Worm (Caenorhabditis elegans) whole organism, L4/young adult: ENCODE results near the gene Y39F10A.1.

Experiments used
- W03F9.2 ChIP-seq: fragments of 150-350 bp; optimal IDR thresholded peaks from 2 replicates; lab custom pipeline; 2014; ENCODE audit warnings: missing biosample characterization, missing genetic modification characterization
- him-1 ChIP-seq: sonication (generic microtip); optimal IDR thresholded peaks from 2 replicates; lab custom pipeline; 2016; ENCODE audit warnings: missing genotype, missing genetic modification reagents, missing genetic modification characterization, missing compliant biosample characterization

DNA sequence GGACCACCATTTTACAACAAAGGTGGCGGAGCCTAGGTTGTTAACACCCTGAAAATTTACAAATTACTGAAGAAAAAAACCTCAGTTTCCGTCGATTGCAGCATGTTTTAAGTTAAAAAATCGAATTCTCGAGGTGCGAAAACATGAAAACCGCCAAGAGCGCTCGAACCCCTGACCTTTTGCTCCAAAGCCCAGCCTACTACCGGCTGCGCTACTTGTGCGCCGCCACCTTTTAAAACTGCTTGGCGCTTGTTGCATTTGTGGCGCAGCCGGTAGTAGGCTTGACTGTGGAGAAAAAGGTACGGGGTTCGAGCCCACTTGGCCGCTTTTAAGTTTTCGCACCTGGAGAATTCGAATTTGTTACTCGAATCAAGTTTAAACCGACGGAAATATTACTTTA, 25.0 kb upstream of the Y39F10A.1 start, which contains the start of gene snt-6:
- TF ChIP-seq him-1 (no peak), W03F9.2 (no peak)
